Fruit fly (Drosophila melanogaster) whole organism, pupa: ENCODE data around the gene Ac13E.

ENCODE experiments used
- CG12605 ChIP-seq: fragments of 200-800 bp; sonication (Bioruptor generic); IDR thresholded peaks from 2 replicates; pipeline ENCODE4 v1.3.6; 2022; ENCODE audit warnings: missing biosample characterization, missing genetic modification characterization
- CG34367 ChIP-seq: fragments of 200-800 bp; sonication (Bioruptor generic); optimal IDR thresholded peaks from 2 replicates; lab custom pipeline; 2018; ENCODE audit warnings: missing biosample characterization, mild to moderate bottlenecking, missing genetic modification characterization
- CG4496 ChIP-seq: fragments of 200-800 bp; sonication (Bioruptor generic); IDR thresholded peaks from 3 replicates; pipeline ENCODE4 v1.3.6; 2022; ENCODE audit warnings: missing biosample characterization, missing genetic modification characterization
- EcR ChIP-seq: fragments of 200-800 bp; sonication (Bioruptor generic); optimal IDR thresholded peaks from 3 replicates; lab custom pipeline; 2019; ENCODE audit warnings: missing biosample characterization, missing genetic modification characterization, mild to moderate bottlenecking, moderate library complexity, missing genetic modification reagents
- Pif1A ChIP-seq: fragments of 200-800 bp; sonication (Bioruptor generic); optimal IDR thresholded peaks from 3 replicates; lab custom pipeline; 2016; ENCODE audit warnings: missing biosample characterization, missing genetic modification characterization

DNA sequence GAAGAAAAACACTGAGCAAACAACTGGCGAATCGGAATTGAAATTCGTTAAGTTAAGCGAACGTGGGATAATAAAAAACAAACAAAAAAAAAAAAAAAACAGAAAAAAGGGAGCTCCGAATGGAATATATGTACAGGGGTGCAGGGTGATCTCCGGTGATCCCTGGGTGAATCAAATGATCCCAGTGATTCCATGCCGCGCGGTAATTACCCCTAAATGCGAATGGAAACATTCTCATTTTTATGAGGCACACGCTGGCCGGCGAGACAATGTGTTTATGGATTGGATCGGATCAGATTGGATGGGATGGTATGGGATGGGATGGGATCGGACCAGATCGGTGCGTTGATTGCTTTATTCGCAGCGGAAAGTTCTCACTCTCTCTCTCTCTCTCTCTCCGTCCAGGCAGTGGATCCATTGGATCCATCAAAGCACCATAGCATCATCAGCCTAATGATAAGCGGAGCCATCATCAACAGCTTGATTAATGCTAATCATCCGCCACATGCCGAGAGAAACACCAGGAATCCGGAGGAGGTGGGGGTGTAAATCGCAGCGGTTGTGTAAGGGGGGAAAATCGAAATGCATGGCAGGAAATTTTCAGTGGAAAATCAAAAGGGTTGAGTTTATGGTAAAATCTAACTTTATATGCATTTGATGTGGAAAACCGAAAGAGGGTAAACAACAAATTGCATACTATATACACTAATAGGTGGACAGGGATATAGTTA, 8.4 kb downstream of the Ac13E start:
- no peak for TF ChIP-seq CG12605 (GFP tag; lab: Robert Waterston, UW)
- no peak for TF ChIP-seq EcR
- TF ChIP-seq Pif1A (GFP tag; lab: Kevin White, UChicago) = no peak
- no peak for TF ChIP-seq CG4496
- TF ChIP-seq CG34367 = no peak
